1 fruit fly cellular context compared by ENCODE assay signal in genomic region chrX:11683480-11683879, dm6.
TF ChIP-seq lines count a peak whose summit lies in the region.

No protein-coding gene starts in this region.

TF ChIP-seq in whole organism, embryonic, 481 proteins besides CTCF, POLR2A, EP300 and RAD21 (continued from another document):
- TF ChIP-seq exex (tag; optimal IDR thresholded peaks at IDR 0.05; lab: Kevin White, UChicago) = peak; percentile 31
- no peak for TF ChIP-seq vnd (GFP tag; IDR thresholded peaks at IDR 0.05; lab: Robert Waterston, UW; ENCODE audit: partially characterized antibody)
- TF ChIP-seq so (GFP tag; IDR thresholded peaks at IDR 0.05; lab: Robert Waterston, UW) = no peak
- TF ChIP-seq Dbx (GFP tag; IDR thresholded peaks at IDR 0.05; lab: Robert Waterston, UW) = no peak
- TF ChIP-seq CG6765 (GFP tag; optimal IDR thresholded peaks at IDR 0.05; lab: Kevin White, UChicago) = no peak
- TF ChIP-seq CoRest (tag; optimal IDR thresholded peaks at IDR 0.05; lab: Kevin White, UChicago) = no peak
- TF ChIP-seq CG12391 (tag; optimal IDR thresholded peaks at IDR 0.05; lab: Kevin White, UChicago) = no peak
- TF ChIP-seq hbn (GFP tag; IDR thresholded peaks at IDR 0.05; lab: Robert Waterston, UW; ENCODE audit: partially characterized antibody) = no peak
- no peak for TF ChIP-seq Dip3 (GFP tag; optimal IDR thresholded peaks at IDR 0.05; lab: Kevin White, UChicago)
- TF ChIP-seq btn (GFP tag; optimal IDR thresholded peaks at IDR 0.05; lab: Kevin White, UChicago) = no peak
- TF ChIP-seq dimm (GFP tag; IDR thresholded peaks at IDR 0.05; lab: Robert Waterston, UW) = no peak
- no peak for TF ChIP-seq jumu (GFP tag; optimal IDR thresholded peaks at IDR 0.05; lab: Kevin White, UChicago)
- peak; percentile 59 for TF ChIP-seq lab (GFP tag; optimal IDR thresholded peaks at IDR 0.05; lab: Kevin White, UChicago)
- TF ChIP-seq CG31441 (GFP tag; IDR thresholded peaks at IDR 0.05; lab: Robert Waterston, UW) = no peak
- no peak for TF ChIP-seq E2f2 (GFP tag; IDR thresholded peaks at IDR 0.05; lab: Robert Waterston, UW)
- no peak for TF ChIP-seq sc (optimal IDR thresholded peaks at IDR 0.05; lab: Kevin White, UChicago)
- TF ChIP-seq sc (GFP tag; optimal IDR thresholded peaks at IDR 0.05; lab: Kevin White, UChicago) = no peak
- no peak for TF ChIP-seq CG12155 (GFP tag; optimal IDR thresholded peaks at IDR 0.05; lab: Kevin White, UChicago)
- TF ChIP-seq Ravus (GFP tag; IDR thresholded peaks at IDR 0.05; lab: Robert Waterston, UW) = no peak
- TF ChIP-seq CG10959 (GFP tag; IDR thresholded peaks at IDR 0.05; lab: Robert Waterston, UW) = no peak
- TF ChIP-seq chm (GFP tag; IDR thresholded peaks at IDR 0.05; lab: Robert Waterston, UW) = peak; percentile 16; the same call in 1 of the 2 replicates
- TF ChIP-seq bcd (GFP tag; optimal IDR thresholded peaks at IDR 0.05; lab: Kevin White, UChicago) = peak; percentile 11
- TF ChIP-seq ERR (GFP tag; optimal IDR thresholded peaks at IDR 0.05; lab: Kevin White, UChicago) = no peak
- TF ChIP-seq CG1529 (GFP tag; optimal IDR thresholded peaks at IDR 0.05; lab: Kevin White, UChicago) = no peak
- no peak for TF ChIP-seq H2.0 (GFP tag; IDR thresholded peaks at IDR 0.05; lab: Robert Waterston, UW)
- TF ChIP-seq nerfin-2 (GFP tag; IDR thresholded peaks at IDR 0.05; lab: Robert Waterston, UW; ENCODE audit: partially characterized antibody) = no peak
- no peak for TF ChIP-seq lilli (GFP tag; optimal IDR thresholded peaks at IDR 0.05; lab: Kevin White, UChicago)
- TF ChIP-seq gcm2 (GFP tag; optimal IDR thresholded peaks at IDR 0.05; lab: Kevin White, UChicago) = no peak
- TF ChIP-seq CG2120 (GFP tag; optimal IDR thresholded peaks at IDR 0.05; lab: Kevin White, UChicago) = no peak
- TF ChIP-seq gsb-n (tag; optimal IDR thresholded peaks at IDR 0.05; lab: Kevin White, UChicago) = no peak
- no peak for TF ChIP-seq Taf1 (GFP tag; IDR thresholded peaks at IDR 0.05; lab: Robert Waterston, UW)
- TF ChIP-seq fd96Cb (tag; optimal IDR thresholded peaks at IDR 0.05; lab: Kevin White, UChicago) = no peak
- no peak for TF ChIP-seq fd64A (GFP tag; optimal IDR thresholded peaks at IDR 0.05; lab: Kevin White, UChicago)
- no peak for TF ChIP-seq CG11456 (GFP tag; IDR thresholded peaks at IDR 0.05; lab: Robert Waterston, UW)
- peak; percentile 35 for TF ChIP-seq oc (tag; optimal IDR thresholded peaks at IDR 0.05; lab: Kevin White, UChicago)
- TF ChIP-seq CG10147 (GFP tag; optimal IDR thresholded peaks at IDR 0.05; lab: Kevin White, UChicago) = no peak
- TF ChIP-seq dati (GFP tag; IDR thresholded peaks at IDR 0.05; lab: Robert Waterston, UW) = no peak
- no peak for TF ChIP-seq CG7839 (tag; optimal IDR thresholded peaks at IDR 0.05; lab: Kevin White, UChicago)
- no peak for TF ChIP-seq PHDP (tag; optimal IDR thresholded peaks at IDR 0.05; lab: Kevin White, UChicago)
- no peak for TF ChIP-seq pfk (GFP tag; optimal IDR thresholded peaks at IDR 0.05; lab: Kevin White, UChicago)
- TF ChIP-seq Rfx (GFP tag; IDR thresholded peaks at IDR 0.05; lab: Robert Waterston, UW) = no peak
- TF ChIP-seq CG17359 (tag; optimal IDR thresholded peaks at IDR 0.05; lab: Kevin White, UChicago) = no peak
- TF ChIP-seq CG1602 (GFP tag; optimal IDR thresholded peaks at IDR 0.05; lab: Kevin White, UChicago) = no peak
- no peak for TF ChIP-seq zfh1 (GFP tag; IDR thresholded peaks at IDR 0.05; lab: Robert Waterston, UW)
- TF ChIP-seq onecut (GFP tag; IDR thresholded peaks at IDR 0.05; lab: Robert Waterston, UW) = no peak
- TF ChIP-seq Dref (GFP tag; IDR thresholded peaks at IDR 0.05; lab: Robert Waterston, UW) = no peak
- no peak for TF ChIP-seq pum (GFP tag; optimal IDR thresholded peaks at IDR 0.05; lab: Kevin White, UChicago)
- no peak for TF ChIP-seq CG8478 (optimal IDR thresholded peaks at IDR 0.05; lab: Kevin White, UChicago)
- TF ChIP-seq CG15514 (GFP tag; optimal IDR thresholded peaks at IDR 0.05; lab: Kevin White, UChicago) = peak; percentile 20
- no peak for TF ChIP-seq z (GFP tag; IDR thresholded peaks at IDR 0.05; lab: Robert Waterston, UW)
- no peak for TF ChIP-seq CG33557 (GFP tag; optimal IDR thresholded peaks at IDR 0.05; lab: Kevin White, UChicago)
- no peak for TF ChIP-seq stwl (tag; optimal IDR thresholded peaks at IDR 0.05; lab: Kevin White, UChicago)
- no peak for TF ChIP-seq CG4404 (GFP tag; IDR thresholded peaks at IDR 0.05; lab: Robert Waterston, UW)
- no peak for TF ChIP-seq CG7786 (GFP tag; optimal IDR thresholded peaks at IDR 0.05; lab: Kevin White, UChicago)
- TF ChIP-seq CG7271 (tag; optimal IDR thresholded peaks at IDR 0.05; lab: Kevin White, UChicago) = no peak
- no peak for TF ChIP-seq gcm (GFP tag; optimal IDR thresholded peaks at IDR 0.05; lab: Kevin White, UChicago)
- TF ChIP-seq bbx (GFP tag; IDR thresholded peaks at IDR 0.05; lab: Robert Waterston, UW; ENCODE audit: partially characterized antibody) = no peak
- no peak for TF ChIP-seq NC2α (GFP tag; optimal IDR thresholded peaks at IDR 0.05; lab: Kevin White, UChicago)
- no peak for TF ChIP-seq nmo (GFP tag; optimal IDR thresholded peaks at IDR 0.05; lab: Kevin White, UChicago)
- no peak for TF ChIP-seq CG10274 (GFP tag; optimal IDR thresholded peaks at IDR 0.05; lab: Kevin White, UChicago)
- no peak for TF ChIP-seq B-H1 (GFP tag; IDR thresholded peaks at IDR 0.05; lab: Robert Waterston, UW)
- TF ChIP-seq CG1233 (GFP tag; optimal IDR thresholded peaks at IDR 0.05; lab: Kevin White, UChicago) = no peak
